Worm (Caenorhabditis elegans): ENCODE measurements around the gene glb-9.
A peak's percentile ranks its signal among the peaks of the same experiment; 100 is the strongest.

The glb-9 gene

ce11 chrII:7534369-7534768 is 15.2 kb upstream of the glb-9 start, which contains the start of gene wrt-10:
Gene wrt-10 (minus strand): TSS chrII:7534563.
- no peak for TF ChIP-seq ceh-45 (GFP tag; IDR thresholded peaks at IDR 0.05)

DNA sequence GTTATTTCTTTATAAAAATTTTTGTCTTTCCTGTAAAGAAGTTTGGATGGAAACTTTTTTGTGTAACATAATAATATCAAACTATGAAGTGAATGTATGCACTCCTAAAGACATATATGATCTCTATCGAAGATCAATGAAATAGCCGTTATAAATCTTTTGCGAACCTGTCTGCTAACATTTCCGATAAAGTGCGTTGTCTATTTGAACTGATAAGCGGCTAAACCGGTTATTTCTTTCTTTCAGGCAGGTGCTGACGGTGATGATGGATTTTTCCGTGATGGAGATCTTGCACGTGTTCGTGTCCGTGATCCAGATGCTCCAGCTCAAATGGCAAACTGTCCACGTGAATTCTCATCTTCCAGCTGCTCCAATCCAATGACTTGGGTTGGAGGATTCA is 12.4 kb upstream of the glb-9 start:
- no peak for TF ChIP-seq mec-3 (tag; optimal IDR thresholded peaks at IDR 0.05; ENCODE audit: borderline replicate concordance)
- no peak for TF ChIP-seq ceh-30 (tag; optimal IDR thresholded peaks at IDR 0.05)
- no peak for TF ChIP-seq Y22D7AL.16 (tag; optimal IDR thresholded peaks at IDR 0.05)

- TF ChIP-seq ceh-45 (GFP tag; IDR thresholded peaks at IDR 0.05) (no peak), mec-3 (tag; optimal IDR thresholded peaks at IDR 0.05; ENCODE audit: borderline replicate concordance) (no peak), lin-11 (tag; optimal IDR thresholded peaks at IDR 0.05) (no peak)
Observed at ce11 chrII:7530944-7531343, 11.8 kb upstream of the glb-9 start, which contains the start of gene wrt-1. Gene wrt-1 (plus strand): TSS chrII:7530996.

ce11 chrII:7529078-7529683 is 10.1 kb upstream of the glb-9 start, which contains the start of gene ZK1290.5:
Gene ZK1290.5 (plus strand): TSS chrII:7529643.
- peak; percentile 18 for TF ChIP-seq ets-4 (tag; optimal IDR thresholded peaks at IDR 0.05)
- no peak for TF ChIP-seq hlh-15 (tag; optimal IDR thresholded peaks at IDR 0.05)
- peak; percentile 84 for TF ChIP-seq ceh-18 (tag; optimal IDR thresholded peaks at IDR 0.05)
- no peak for TF ChIP-seq hlh-8 (tag; optimal IDR thresholded peaks at IDR 0.05)
- TF ChIP-seq ahr-1 (tag; optimal IDR thresholded peaks at IDR 0.05), result no peak
- TF ChIP-seq nfya-1 (tag; optimal IDR thresholded peaks at IDR 0.05), result peak; percentile 50
- peak; percentile 10 for TF ChIP-seq F13H6.1 (tag; optimal IDR thresholded peaks at IDR 0.05)
- no peak for TF ChIP-seq mec-3 (tag; optimal IDR thresholded peaks at IDR 0.05; ENCODE audit: borderline replicate concordance)
- peak; percentile 69 for TF ChIP-seq unc-55 (GFP tag; optimal IDR thresholded peaks at IDR 0.05)
- peak; percentile 54 for TF ChIP-seq rnt-1 (tag; optimal IDR thresholded peaks at IDR 0.05)
- peak; percentile 61 for TF ChIP-seq hlh-30 (tag; optimal IDR thresholded peaks at IDR 0.05; ENCODE audit: insufficient read depth)

DNA sequence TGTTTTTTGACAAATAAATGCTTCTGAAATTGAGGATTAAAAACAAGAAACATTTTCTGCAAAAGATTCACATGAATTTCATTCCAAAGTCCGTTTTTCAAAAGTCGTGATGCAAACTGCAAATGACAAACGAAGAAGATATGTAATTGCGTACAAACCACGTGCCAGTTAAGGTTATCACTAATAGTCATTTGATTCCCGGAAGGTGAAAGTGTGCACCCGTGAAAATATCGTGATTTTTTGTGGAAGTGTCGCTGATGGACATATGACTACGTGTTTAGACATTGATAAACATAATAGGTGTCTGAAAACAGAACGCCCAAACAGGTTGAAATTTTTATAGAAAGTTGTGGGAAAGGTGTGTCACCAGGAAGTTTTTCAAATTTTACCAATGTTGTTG is 9.1 kb upstream of the glb-9 start:
- no peak for TF ChIP-seq Y22D7AL.16 (tag; optimal IDR thresholded peaks at IDR 0.05)
- no peak for TF ChIP-seq T23F11.4 (GFP tag; optimal IDR thresholded peaks at IDR 0.05)
- TF ChIP-seq nhr-11 (tag; optimal IDR thresholded peaks at IDR 0.05), result no peak
- no peak for TF ChIP-seq K09A11.1 (tag; optimal IDR thresholded peaks at IDR 0.05; ENCODE audit: insufficient read depth)
- TF ChIP-seq pag-3 (tag; optimal IDR thresholded peaks at IDR 0.05; ENCODE audit: borderline replicate concordance), result no peak
- no peak for TF ChIP-seq pha-2 (tag; optimal IDR thresholded peaks at IDR 0.05)
- TF ChIP-seq ceh-34 (tag; optimal IDR thresholded peaks at IDR 0.05), result no peak
- TF ChIP-seq ztf-16 (tag; optimal IDR thresholded peaks at IDR 0.05), result no peak
- TF ChIP-seq che-1 (tag; optimal IDR thresholded peaks at IDR 0.05), result no peak
- TF ChIP-seq C38D4.7 (GFP tag; optimal IDR thresholded peaks at IDR 0.05), result no peak
- no peak for TF ChIP-seq unc-3 (GFP tag; conservative IDR thresholded peaks at IDR 0.05)
- no peak for TF ChIP-seq unc-3 (tag; optimal IDR thresholded peaks at IDR 0.05)
- TF ChIP-seq eyg-1 (tag; optimal IDR thresholded peaks at IDR 0.05), result no peak
- no peak for TF ChIP-seq sox-2 (GFP tag; IDR thresholded peaks at IDR 0.05)
- TF ChIP-seq pha-4 (tag; optimal IDR thresholded peaks at IDR 0.05), result no peak
- TF ChIP-seq K02D7.2 (tag; optimal IDR thresholded peaks at IDR 0.05), result no peak
- TF ChIP-seq ceh-9 (tag; optimal IDR thresholded peaks at IDR 0.05), result no peak
- no peak for TF ChIP-seq tbx-2 (tag; optimal IDR thresholded peaks at IDR 0.05)
- TF ChIP-seq fkh-10 (GFP tag; optimal IDR thresholded peaks at IDR 0.05), result no peak
- TF ChIP-seq gmeb-2 (tag; optimal IDR thresholded peaks at IDR 0.05), result no peak
